Fruit fly (Drosophila melanogaster): Measurements from ENCODE around the gene Acer.

The Acer gene

DNA sequence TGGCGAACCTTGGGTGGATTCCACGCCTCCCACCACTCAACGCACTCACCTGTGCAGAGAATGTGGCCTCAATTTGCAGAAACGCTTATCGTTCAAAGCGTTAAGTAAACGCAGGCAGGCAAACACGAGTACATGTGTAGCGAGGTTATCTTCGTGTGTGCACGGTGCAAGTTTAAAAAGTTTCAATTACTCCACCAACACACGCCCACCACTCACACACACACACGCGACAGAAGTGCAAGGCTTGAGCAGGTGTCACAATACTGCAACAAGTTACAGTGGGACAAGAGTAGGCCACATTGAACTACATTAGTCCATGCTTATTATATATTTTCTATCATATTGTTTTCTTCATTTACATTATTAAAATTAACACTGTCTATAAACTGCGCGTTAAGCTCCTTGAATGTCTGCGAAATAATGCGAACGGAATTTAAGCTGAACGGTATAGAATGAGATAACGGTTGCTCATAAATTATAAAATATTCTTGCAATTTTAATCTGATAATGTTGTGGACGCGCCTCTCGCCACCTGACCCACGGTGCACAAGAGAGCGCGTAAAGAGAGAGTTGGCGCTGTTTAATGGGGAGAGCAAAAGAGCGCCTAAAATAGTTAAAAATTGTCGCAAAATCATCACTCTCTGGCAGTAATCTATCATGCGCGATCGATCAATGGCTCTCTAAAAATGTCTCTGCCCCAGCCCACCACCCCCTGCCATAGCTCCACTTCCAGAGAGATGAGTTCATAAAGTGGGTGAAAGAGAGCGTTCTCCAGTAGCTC is 13.0 kb downstream of the Acer start (continued):
- TF ChIP-seq Gug (GFP tag; IDR thresholded peaks at IDR 0.05) (peak; percentile 88), zfh1 (GFP tag; IDR thresholded peaks at IDR 0.05) (peak; percentile 95), cas (GFP tag; IDR thresholded peaks at IDR 0.05) (peak; percentile 74), Doc3 (GFP tag; IDR thresholded peaks at IDR 0.05; ENCODE audit: partially characterized antibody) (peak; percentile 45; the same call in 1 of the 3 replicates), CG18599 (GFP tag; optimal IDR thresholded peaks at IDR 0.05) (peak; percentile 89), CG31441 (GFP tag; IDR thresholded peaks at IDR 0.05) (peak; percentile 82), gce (GFP tag; IDR thresholded peaks at IDR 0.05) (peak; percentile 90), CG6689 (GFP tag; IDR thresholded peaks at IDR 0.05) (peak; percentile 96), lilli (GFP tag; optimal IDR thresholded peaks at IDR 0.05) (peak; percentile 89), nmo (GFP tag; optimal IDR thresholded peaks at IDR 0.05) (peak; percentile 98), dmrt11E (tag; optimal IDR thresholded peaks at IDR 0.05) (peak; percentile 91), Myb (GFP tag; optimal IDR thresholded peaks at IDR 0.05) (peak; percentile 28), CG13894 (tag; optimal IDR thresholded peaks at IDR 0.05) (peak; percentile 37), phol (tag; optimal IDR thresholded peaks at IDR 0.05) (peak; percentile 97), cato (GFP tag; optimal IDR thresholded peaks at IDR 0.05; ENCODE audit: borderline replicate concordance) (peak; percentile 90), CG8281 (tag; optimal IDR thresholded peaks at IDR 0.05) (peak; percentile 87), wor (GFP tag; IDR thresholded peaks at IDR 0.05) (peak; percentile 96), CG10431 (GFP tag; optimal IDR thresholded peaks at IDR 0.05) (peak; percentile 92), sna (GFP tag; IDR thresholded peaks at IDR 0.05; ENCODE audit: partially characterized antibody) (peak; percentile 65), zfh2 (GFP tag; optimal IDR thresholded peaks at IDR 0.05) (peak; percentile 18), inv (GFP tag; IDR thresholded peaks at IDR 0.05; ENCODE audit: partially characterized antibody) (no peak; the same call in 1 of the 2 replicates), Mes4 (GFP tag; optimal IDR thresholded peaks at IDR 0.05) (peak; percentile 77), fru (optimal IDR thresholded peaks at IDR 0.05) (no peak), Jarid2 (GFP tag; optimal IDR thresholded peaks at IDR 0.05) (peak; percentile 82), Ada2b (GFP tag; IDR thresholded peaks at IDR 0.05) (peak; percentile 93), CG16863 (GFP tag; optimal IDR thresholded peaks at IDR 0.05) (peak; percentile 87), CG15601 (tag; optimal IDR thresholded peaks at IDR 0.05) (peak; percentile 96), CG10147 (GFP tag; optimal IDR thresholded peaks at IDR 0.05) (peak; percentile 91), CG30431 (GFP tag; optimal IDR thresholded peaks at IDR 0.05) (peak; percentile 88), sens (GFP tag) (peak; percentile 99), bbx (GFP tag; IDR thresholded peaks at IDR 0.05; ENCODE audit: partially characterized antibody) (no peak; the same call in 1 of the 2 replicates), Ets97D (GFP tag; optimal IDR thresholded peaks at IDR 0.05) (peak; percentile 55), CG15514 (GFP tag; optimal IDR thresholded peaks at IDR 0.05) (peak; percentile 72), vnd (GFP tag; IDR thresholded peaks at IDR 0.05; ENCODE audit: partially characterized antibody) (peak; percentile 54; the same call in 2 of the 3 replicates), CG3726 (GFP tag; IDR thresholded peaks at IDR 0.05) (peak; percentile 94), Hand (GFP tag; optimal IDR thresholded peaks at IDR 0.05) (peak; percentile 57), yki (optimal IDR thresholded peaks at IDR 0.05) (peak; percentile 27), CG6683 (GFP tag; optimal IDR thresholded peaks at IDR 0.05) (peak; percentile 79), CG12769 (tag; optimal IDR thresholded peaks at IDR 0.05) (peak; percentile 91), jumu (GFP tag; optimal IDR thresholded peaks at IDR 0.05) (peak; percentile 79), Aef1 (GFP tag; IDR thresholded peaks at IDR 0.05) (peak; percentile 92), E2f1 (GFP tag; IDR thresholded peaks at IDR 0.05) (peak; percentile 95), Ptx1 (GFP tag; IDR thresholded peaks at IDR 0.05) (peak; percentile 96), CG11456 (GFP tag; IDR thresholded peaks at IDR 0.05) (peak; percentile 84), CG1529 (GFP tag; optimal IDR thresholded peaks at IDR 0.05) (peak; percentile 98), CG1233 (GFP tag; optimal IDR thresholded peaks at IDR 0.05) (peak; percentile 93), nau (GFP tag; optimal IDR thresholded peaks at IDR 0.05) (peak; percentile 96), CG9797 (GFP tag; optimal IDR thresholded peaks at IDR 0.05) (peak; percentile 50), Ravus (GFP tag; IDR thresholded peaks at IDR 0.05) (peak; percentile 76)
